Worm (Caenorhabditis elegans): Measurements from ENCODE around the gene nspa-8.

DNA sequence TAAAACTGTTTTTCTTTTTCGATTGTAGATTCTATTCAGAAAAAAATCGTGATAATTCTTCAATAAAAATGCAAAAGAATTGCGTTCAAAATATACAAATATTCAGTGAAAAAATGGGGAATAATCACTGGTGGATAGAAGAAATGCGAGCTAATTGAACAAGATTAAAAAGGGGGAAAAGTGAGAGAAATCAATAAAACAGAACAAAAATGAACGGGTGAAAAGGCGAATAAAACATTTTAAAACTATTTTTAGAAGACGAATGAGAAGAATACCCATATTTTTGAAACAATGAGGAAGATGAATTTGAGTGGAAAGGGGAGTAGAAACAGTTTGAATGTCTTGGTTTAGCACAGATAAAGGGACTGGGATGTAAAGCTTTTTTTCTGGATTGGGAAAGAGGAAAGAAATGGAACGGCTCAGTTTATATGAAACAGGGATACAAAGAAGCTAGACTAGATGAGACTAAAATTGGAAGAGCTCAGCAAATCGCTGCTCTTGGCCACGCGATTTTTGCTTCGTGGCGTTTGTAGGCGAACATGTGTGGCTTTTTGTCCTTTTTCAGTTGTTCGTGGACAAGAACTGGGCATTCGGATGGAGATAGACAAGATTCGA, 42.6 kb downstream of the nspa-8 start, which contains the start of gene Y50E8A.12:
- no peak for TF ChIP-seq unc-130 (GFP tag; optimal IDR thresholded peaks at IDR 0.05)
- no peak for TF ChIP-seq gei-17 (GFP tag; optimal IDR thresholded peaks at IDR 0.05)
- TF ChIP-seq nhr-80 (tag; optimal IDR thresholded peaks at IDR 0.05), result no peak
- no peak for TF ChIP-seq rpc-1 (optimal IDR thresholded peaks at IDR 0.05)
- no peak for TF ChIP-seq rpc-1 (tag; optimal IDR thresholded peaks at IDR 0.05)
